Worm (Caenorhabditis elegans) whole organism, early embryonic: ENCODE measurements around the gene swd-2.2.

Source experiments
- aly-1 ChIP-seq: sonication (generic microtip); optimal IDR thresholded peaks from 2 replicates; lab custom pipeline; 2016; ENCODE audit warnings: missing genetic modification characterization, missing compliant biosample characterization
- flt-1 ChIP-seq: fragments of 200-800 bp; sonication (Bioruptor generic); IDR thresholded peaks from 2 replicates; pipeline ENCODE4 v1.3.6; 2022; ENCODE audit warnings: missing genetic modification characterization, missing compliant biosample characterization

- TF ChIP-seq flt-1 (GFP tag; lab: Robert Waterston, UW) (no peak), aly-1 (no peak)
Measured at ce11 chrIV:7804740-7805139, 30.5 kb downstream of the swd-2.2 start, which contains the start of gene C33H5.2.
